Fruit fly (Drosophila melanogaster) whole organism, embryonic: ENCODE measurements around the gene Atf3.

Source experiments
- Atf3 ChIP-seq: fragments of 200-800 bp; sonication (Bioruptor generic); optimal IDR thresholded peaks from 3 replicates; lab custom pipeline; 2016; ENCODE audit warnings: missing biosample characterization, missing genetic modification characterization
- BEAF-32 ChIP-seq: fragments of 200-800 bp; sonication (Bioruptor generic); optimal IDR thresholded peaks from 3 replicates; lab custom pipeline; 2017; ENCODE audit warnings: missing biosample characterization, missing genetic modification characterization, mild to moderate bottlenecking, moderate library complexity, missing genetic modification reagents
- Bgb ChIP-seq: fragments of 200-800 bp; sonication (Bioruptor generic); IDR thresholded peaks from 2 replicates; pipeline ENCODE4 v1.3.6; 2022; ENCODE audit warnings: missing biosample characterization, missing genetic modification characterization; ENCODE audit not compliant: partially characterized antibody
- CG10147 ChIP-seq: fragments of 200-800 bp; sonication (Bioruptor generic); optimal IDR thresholded peaks from 2 replicates; lab custom pipeline; 2019; ENCODE audit warnings: missing biosample characterization, mild to moderate bottlenecking, missing genetic modification characterization, moderate library complexity
- CG10267 ChIP-seq: fragments of 200-800 bp; sonication (Bioruptor generic); optimal IDR thresholded peaks from 2 replicates; lab custom pipeline; 2018; ENCODE audit warnings: missing biosample characterization, mild to moderate bottlenecking, missing genetic modification characterization, moderate library complexity
- CG10321 ChIP-seq: fragments of 200-800 bp; sonication (Bioruptor generic); IDR thresholded peaks from 2 replicates; pipeline ENCODE4 v1.3.6; 2022; ENCODE audit warnings: missing biosample characterization, missing genetic modification characterization
- CG11723 ChIP-seq: fragments of 200-800 bp; sonication (Bioruptor generic); optimal IDR thresholded peaks from 2 replicates; lab custom pipeline; 2017; ENCODE audit warnings: missing biosample characterization, mild to moderate bottlenecking, missing genetic modification characterization
- CG12769 ChIP-seq: fragments of 200-800 bp; sonication (Bioruptor generic); optimal IDR thresholded peaks from 2 replicates; lab custom pipeline; 2019; ENCODE audit warnings: missing biosample characterization, mild to moderate bottlenecking, missing genetic modification characterization, moderate library complexity
- CG15011 ChIP-seq: fragments of 200-800 bp; sonication (Bioruptor generic); optimal IDR thresholded peaks from 3 replicates; lab custom pipeline; 2018; ENCODE audit warnings: missing biosample characterization, mild to moderate bottlenecking, missing genetic modification characterization
- CG1647 ChIP-seq: fragments of 200-800 bp; sonication (Bioruptor generic); optimal IDR thresholded peaks from 3 replicates; lab custom pipeline; 2016; ENCODE audit warnings: missing biosample characterization, missing genetic modification characterization
- CG16813 ChIP-seq: fragments of 200-800 bp; sonication (Bioruptor generic); IDR thresholded peaks from 3 replicates; pipeline ENCODE4 v1.3.6; 2022; ENCODE audit warnings: missing biosample characterization, missing genetic modification characterization; ENCODE audit not compliant: partially characterized antibody
- CG2678 ChIP-seq: fragments of 200-800 bp; sonication (Bioruptor generic); optimal IDR thresholded peaks from 3 replicates; lab custom pipeline; 2019; ENCODE audit warnings: missing biosample characterization, mild to moderate bottlenecking, missing genetic modification characterization, moderate library complexity
- CG31365 ChIP-seq: fragments of 200-800 bp; sonication (Bioruptor generic); optimal IDR thresholded peaks from 2 replicates; lab custom pipeline; 2018; ENCODE audit warnings: missing biosample characterization, mild to moderate bottlenecking, missing genetic modification characterization
- CG33557 ChIP-seq: fragments of 200-800 bp; sonication (Bioruptor generic); optimal IDR thresholded peaks from 2 replicates; lab custom pipeline; 2019; ENCODE audit warnings: missing biosample characterization, mild to moderate bottlenecking, missing genetic modification characterization, moderate library complexity
- CG7963 ChIP-seq: fragments of 200-800 bp; sonication (Bioruptor generic); IDR thresholded peaks from 3 replicates; pipeline ENCODE4 v1.3.6; 2022; ENCODE audit warnings: missing biosample characterization, missing genetic modification characterization; ENCODE audit not compliant: partially characterized antibody
- CG8281 ChIP-seq: fragments of 200-800 bp; sonication (Bioruptor generic); optimal IDR thresholded peaks from 2 replicates; lab custom pipeline; 2018; ENCODE audit warnings: missing biosample characterization, mild to moderate bottlenecking, missing genetic modification characterization, moderate library complexity
- CG8359 ChIP-seq: fragments of 200-800 bp; sonication (Bioruptor generic); optimal IDR thresholded peaks from 2 replicates; lab custom pipeline; 2017; ENCODE audit warnings: missing biosample characterization, mild to moderate bottlenecking, missing genetic modification characterization, borderline replicate concordance
- CG9437 ChIP-seq: fragments of 200-800 bp; sonication (Bioruptor generic); optimal IDR thresholded peaks from 2 replicates; lab custom pipeline; 2018; ENCODE audit warnings: missing biosample characterization, mild to moderate bottlenecking, missing genetic modification characterization
- CG9797 ChIP-seq: fragments of 200-800 bp; sonication (Bioruptor generic); optimal IDR thresholded peaks from 3 replicates; lab custom pipeline; 2018; ENCODE audit warnings: missing biosample characterization, mild to moderate bottlenecking, missing genetic modification characterization
- CG9876 ChIP-seq: fragments of 200-800 bp; sonication (Bioruptor generic); optimal IDR thresholded peaks from 2 replicates; lab custom pipeline; 2016; ENCODE audit warnings: missing biosample characterization, missing genetic modification characterization
- GATAe ChIP-seq: fragments of 200-800 bp; sonication (Bioruptor generic); conservative IDR thresholded peaks from 2 replicates; pipeline ENCODE4 v1.3.6; 2022; ENCODE audit warnings: missing biosample characterization, missing genetic modification characterization
- HLHmδ ChIP-seq: fragments of 200-800 bp; sonication (Bioruptor generic); optimal IDR thresholded peaks from 2 replicates; lab custom pipeline; 2018; ENCODE audit warnings: missing biosample characterization, mild to moderate bottlenecking, missing genetic modification characterization, moderate library complexity
- Hand ChIP-seq: fragments of 200-800 bp; sonication (Bioruptor generic); optimal IDR thresholded peaks from 2 replicates; lab custom pipeline; 2017; ENCODE audit warnings: mild to moderate bottlenecking, missing biosample characterization, missing genetic modification reagents, missing genetic modification characterization
- Jarid2 ChIP-seq: fragments of 200-800 bp; sonication (Bioruptor generic); optimal IDR thresholded peaks from 3 replicates; lab custom pipeline; 2017; ENCODE audit warnings: mild to moderate bottlenecking, missing biosample characterization, missing genetic modification reagents, missing genetic modification characterization
- Mrtf ChIP-seq: fragments of 200-800 bp; sonication (Bioruptor generic); IDR thresholded peaks from 3 replicates; pipeline ENCODE4 v1.3.6; 2022; ENCODE audit warnings: missing biosample characterization, missing genetic modification characterization
- Neu2 ChIP-seq: fragments of 200-800 bp; sonication (Bioruptor generic); optimal IDR thresholded peaks from 3 replicates; lab custom pipeline; 2016; ENCODE audit warnings: missing biosample characterization, missing genetic modification characterization, borderline replicate concordance
- Nf-YA ChIP-seq: fragments of 200-800 bp; sonication (Bioruptor generic); IDR thresholded peaks from 2 replicates; pipeline ENCODE4 v1.3.6; 2022; ENCODE audit warnings: missing biosample characterization, missing genetic modification characterization
- PHDP ChIP-seq: fragments of 200-800 bp; sonication (Bioruptor generic); optimal IDR thresholded peaks from 3 replicates; lab custom pipeline; 2018; ENCODE audit warnings: missing biosample characterization, mild to moderate bottlenecking, missing genetic modification characterization, moderate library complexity
- Pdp1 ChIP-seq, 2 experiments: fragments of 200-800 bp; sonication (Bioruptor generic); optimal IDR thresholded peaks; 3 replicates each; lab custom pipeline; 2016; ENCODE audit warnings: missing biosample characterization in 2 of 2, missing genetic modification characterization in 2 of 2, mild to moderate bottlenecking in 1 of 2, moderate library complexity in 1 of 2
- Tbp ChIP-seq: fragments of >200 bp; optimal IDR thresholded peaks from 2 replicates; lab custom pipeline; 2018; ENCODE audit warnings: missing biosample characterization, missing genetic modification characterization
- Vsx1 ChIP-seq: fragments of 200-800 bp; sonication (Bioruptor generic); optimal IDR thresholded peaks from 2 replicates; lab custom pipeline; 2017; ENCODE audit warnings: missing biosample characterization, mild to moderate bottlenecking, missing genetic modification characterization, missing genetic modification reagents
- btn ChIP-seq: fragments of 200-800 bp; sonication (Bioruptor generic); optimal IDR thresholded peaks from 2 replicates; lab custom pipeline; 2016; ENCODE audit warnings: missing biosample characterization, missing genetic modification characterization
- chinmo ChIP-seq: fragments of 200-800 bp; sonication (Bioruptor generic); IDR thresholded peaks from 4 replicates; pipeline ENCODE4 v1.3.6; 2022; ENCODE audit warnings: missing biosample characterization, missing genetic modification characterization; ENCODE audit not compliant: partially characterized antibody
- crol ChIP-seq: fragments of 200-800 bp; sonication (Bioruptor generic); IDR thresholded peaks from 2 replicates; pipeline ENCODE4 v1.3.6; 2022; ENCODE audit warnings: missing biosample characterization, missing genetic modification characterization
- da ChIP-seq: fragments of 200-800 bp; sonication (Bioruptor generic); optimal IDR thresholded peaks from 2 replicates; lab custom pipeline; 2016; ENCODE audit warnings: missing biosample characterization, missing genetic modification characterization
- disco-r ChIP-seq: fragments of 200-800 bp; sonication (Bioruptor generic); optimal IDR thresholded peaks from 2 replicates; lab custom pipeline; 2016; ENCODE audit warnings: missing biosample characterization, missing genetic modification characterization
- dpn ChIP-seq, 2 experiments: fragments of 200-800 bp; sonication (Bioruptor generic); optimal IDR thresholded peaks; 3 replicates each; lab custom pipeline; 2016; ENCODE audit warnings: missing biosample characterization in 2 of 2, missing genetic modification characterization in 2 of 2
- en ChIP-seq: fragments of 200-800 bp; sonication (Bioruptor generic); optimal IDR thresholded peaks from 2 replicates; lab custom pipeline; 2016; ENCODE audit warnings: missing biosample characterization, missing genetic modification characterization
- fd96Cb ChIP-seq: fragments of 200-800 bp; sonication (Bioruptor generic); optimal IDR thresholded peaks from 2 replicates; lab custom pipeline; 2018; ENCODE audit warnings: missing biosample characterization, mild to moderate bottlenecking, missing genetic modification characterization, moderate library complexity
- gsb ChIP-seq: fragments of 200-800 bp; sonication (Bioruptor generic); IDR thresholded peaks from 2 replicates; pipeline ENCODE4 v1.3.6; 2022; ENCODE audit warnings: missing biosample characterization, missing genetic modification characterization
- inv ChIP-seq: fragments of 200-800 bp; sonication (Bioruptor generic); IDR thresholded peaks from 2 replicates; pipeline ENCODE4 v1.3.6; 2022; ENCODE audit warnings: missing biosample characterization, missing genetic modification characterization; ENCODE audit not compliant: partially characterized antibody
- lmd ChIP-seq: fragments of 200-800 bp; sonication (Bioruptor generic); IDR thresholded peaks from 2 replicates; pipeline ENCODE4 v1.3.6; 2022; ENCODE audit warnings: missing biosample characterization, missing genetic modification characterization
- mirr ChIP-seq: fragments of 200-800 bp; sonication (Bioruptor generic); optimal IDR thresholded peaks from 3 replicates; lab custom pipeline; 2018; ENCODE audit warnings: missing biosample characterization, mild to moderate bottlenecking, missing genetic modification characterization
- mld ChIP-seq: fragments of 200-800 bp; sonication (Bioruptor generic); IDR thresholded peaks from 3 replicates; pipeline ENCODE4 v1.3.6; 2022; ENCODE audit warnings: missing biosample characterization, missing genetic modification characterization; ENCODE audit not compliant: partially characterized antibody
- org-1 ChIP-seq: fragments of 200-800 bp; sonication (Bioruptor generic); optimal IDR thresholded peaks from 2 replicates; lab custom pipeline; 2017; ENCODE audit warnings: missing biosample characterization, missing genetic modification characterization
- pfk ChIP-seq: fragments of 200-800 bp; sonication (Bioruptor generic); optimal IDR thresholded peaks from 2 replicates; lab custom pipeline; 2018; ENCODE audit warnings: missing biosample characterization, mild to moderate bottlenecking, missing genetic modification characterization, moderate library complexity
- scrt ChIP-seq: fragments of 200-800 bp; sonication (Bioruptor generic); optimal IDR thresholded peaks from 2 replicates; lab custom pipeline; 2018; ENCODE audit warnings: missing biosample characterization, mild to moderate bottlenecking, missing genetic modification characterization, moderate library complexity
- sr ChIP-seq: fragments of 200-800 bp; sonication (Bioruptor generic); IDR thresholded peaks from 3 replicates; pipeline ENCODE4 v1.3.6; 2022; ENCODE audit warnings: missing biosample characterization, missing genetic modification characterization
- twi ChIP-seq: fragments of 200-800 bp; optimal IDR thresholded peaks from 2 replicates; lab custom pipeline; 2019; ENCODE audit warnings: missing biosample characterization, mild to moderate bottlenecking, missing genetic modification characterization, moderate library complexity
- zen ChIP-seq: fragments of 200-800 bp; sonication (Bioruptor generic); optimal IDR thresholded peaks from 3 replicates; lab custom pipeline; 2018; ENCODE audit warnings: missing biosample characterization, mild to moderate bottlenecking, missing genetic modification characterization, moderate library complexity

Gene Atf3

dm6 chrX:1272848-1273247, 2.2 kb downstream of the Atf3 start (continued):
- TF ChIP-seq CG10321 (GFP tag; lab: Robert Waterston, UW) (no peak), CG9797 (no peak), mirr (GFP tag; lab: Kevin White, UChicago) (no peak), twi (tag; lab: Kevin White, UChicago) (no peak), zen (no peak), Tbp (no peak), GATAe (GFP tag; lab: Robert Waterston, UW) (no peak), BEAF-32 (GFP tag; lab: Kevin White, UChicago) (no peak), CG10147 (no peak), Mrtf (peak; percentile 37; the same call in 1 of the 3 replicates), CG8281 (tag; lab: Kevin White, UChicago) (no peak), inv (GFP tag; lab: Robert Waterston, UW) (no peak), gsb (GFP tag; lab: Robert Waterston, UW) (no peak), lmd (GFP tag; lab: Robert Waterston, UW) (peak; percentile 66), Neu2 (GFP tag; lab: Kevin White, UChicago) (no peak), Nf-YA (GFP tag; lab: Robert Waterston, UW) (no peak), HLHmδ (no peak), chinmo (GFP tag; lab: Robert Waterston, UW) (no peak), en (GFP tag; lab: Kevin White, UChicago) (no peak), Pdp1 (GFP tag; optimal IDR thresholded peaks at IDR 0.05; lab: Kevin White, UChicago) (peak; percentile 42 to 46), CG1647 (GFP tag; lab: Kevin White, UChicago) (no peak), scrt (GFP tag; lab: Kevin White, UChicago) (peak; percentile 8), pfk (no peak), CG33557 (GFP tag; lab: Kevin White, UChicago) (no peak), Vsx1 (GFP tag; lab: Kevin White, UChicago) (peak; percentile 13), Jarid2 (GFP tag; lab: Kevin White, UChicago) (no peak), CG15011 (no peak), disco-r (GFP tag; lab: Kevin White, UChicago) (peak; percentile 19), PHDP (tag; lab: Kevin White, UChicago) (peak; percentile 65), CG16813 (GFP tag; lab: Robert Waterston, UW) (no peak), CG9876 (GFP tag; lab: Kevin White, UChicago) (no peak), CG7963 (GFP tag; lab: Robert Waterston, UW) (no peak), CG9437 (GFP tag; lab: Kevin White, UChicago) (peak; percentile 3), Atf3 (GFP tag; lab: Kevin White, UChicago) (peak; percentile 54), sr (no peak), mld (GFP tag; lab: Robert Waterston, UW) (no peak), btn (peak; percentile 3), da (GFP tag; lab: Kevin White, UChicago) (no peak), fd96Cb (tag; lab: Kevin White, UChicago) (peak; percentile 64), Hand (GFP tag; lab: Kevin White, UChicago) (peak; percentile 28), crol (no peak), CG2678 (tag; lab: Kevin White, UChicago) (peak; percentile 72), CG10267 (tag; lab: Kevin White, UChicago) (peak; percentile 41), org-1 (GFP tag; lab: Kevin White, UChicago) (peak; percentile 11), CG8359 (peak; percentile 14), CG11723 (peak; percentile 25), Bgb (GFP tag; lab: Robert Waterston, UW) (no peak), dpn (GFP tag; optimal IDR thresholded peaks at IDR 0.05; lab: Kevin White, UChicago) (peak; percentile 41 to 63), CG31365 (tag; lab: Kevin White, UChicago) (no peak), CG12769 (peak; percentile 33)
